Fruit fly (Drosophila melanogaster) whole organism: Measurements from ENCODE around the gene Mtr4.

Experiments used
- Dll ChIP-seq: fragments of >200 bp; optimal IDR thresholded peaks from 2 replicates; lab custom pipeline; 2017
- EcR ChIP-seq, 2 experiments: fragments of >200 bp; optimal IDR thresholded peaks; 2 replicates each; lab custom pipeline; 2017; ENCODE audit warnings: missing biosample characterization in 2 of 2, missing genetic modification characterization in 2 of 2, missing genetic modification reagents in 2 of 2

dm6 chr2L:15735918-15736317, 16.1 kb upstream of the Mtr4 start:
- no peak for TF ChIP-seq Dll (lab: Kevin White, UChicago)
- no peak for TF ChIP-seq EcR (GFP tag; optimal IDR thresholded peaks at IDR 0.05; lab: Kevin White, UChicago)
